Worm (Caenorhabditis elegans) whole organism, L3 larva: ENCODE data around the gene ZK945.7.

ENCODE experiments used
- R02D3.7 ChIP-seq: fragments of 150-350 bp; optimal IDR thresholded peaks from 2 replicates; lab custom pipeline; 2014; ENCODE audit warnings: missing biosample characterization, missing genetic modification characterization
- ZK546.5 ChIP-seq: sonication (generic microtip); optimal IDR thresholded peaks from 2 replicates; lab custom pipeline; 2017; ENCODE audit warnings: missing biosample characterization, missing genetic modification characterization
- aly-2 ChIP-seq: fragments of 150-350 bp; optimal IDR thresholded peaks from 2 replicates; lab custom pipeline; 2014; ENCODE audit warnings: missing biosample characterization, missing genetic modification characterization
- ama-1 ChIP-seq: fragments of 150-350 bp; optimal IDR thresholded peaks from 2 replicates; lab custom pipeline; 2018
- ceh-28 ChIP-seq: fragments of 150-350 bp; optimal IDR thresholded peaks from 2 replicates; lab custom pipeline; 2014; ENCODE audit warnings: missing biosample characterization, missing genetic modification reagents, missing genetic modification characterization
- ceh-82 ChIP-seq: fragments of 150-350 bp; optimal IDR thresholded peaks from 2 replicates; lab custom pipeline; 2014; ENCODE audit warnings: missing biosample characterization, missing genetic modification characterization
- ceh-9 ChIP-seq: sonication (generic microtip); optimal IDR thresholded peaks from 2 replicates; lab custom pipeline; 2018; ENCODE audit warnings: missing biosample characterization, missing genetic modification characterization
- elt-1 ChIP-seq: fragments of 150-350 bp; optimal IDR thresholded peaks from 2 replicates; lab custom pipeline; 2014; ENCODE audit warnings: missing biosample characterization, missing genetic modification characterization
- elt-2 ChIP-seq: sonication (generic microtip); optimal IDR thresholded peaks from 2 replicates; lab custom pipeline; 2016; ENCODE audit warnings: missing genetic modification reagents, mild to moderate bottlenecking, missing genetic modification characterization, missing compliant biosample characterization
- elt-3 ChIP-seq, 3 experiments: fragments of 150-350 bp in 1 of 3; sonication (generic microtip) in 2 of 3; optimal IDR thresholded peaks; 2 replicates in 2 of 3; 4 replicates in 1 of 3; lab custom pipeline; 2014 to 2017; ENCODE audit warnings: missing biosample characterization in 3 of 3, missing genetic modification characterization in 3 of 3
- fkh-2 ChIP-seq: fragments of 150-350 bp; optimal IDR thresholded peaks from 2 replicates; lab custom pipeline; 2014; ENCODE audit warnings: missing biosample characterization, missing genetic modification reagents, missing genetic modification characterization
- jun-1 ChIP-seq: fragments of 150-350 bp; optimal IDR thresholded peaks from 2 replicates; lab custom pipeline; 2014; ENCODE audit warnings: missing biosample characterization, missing genetic modification reagents, missing genetic modification characterization
- lin-39 ChIP-seq: fragments of 150-350 bp; optimal IDR thresholded peaks from 2 replicates; lab custom pipeline; 2018; ENCODE audit warnings: missing biosample characterization, missing genetic modification reagents, missing genetic modification characterization
- mdl-1 ChIP-seq: fragments of 150-350 bp; optimal IDR thresholded peaks from 2 replicates; lab custom pipeline; 2014; ENCODE audit warnings: missing biosample characterization, missing genetic modification characterization
- mml-1 ChIP-seq: fragments of 150-350 bp; sonication (generic microtip); optimal IDR thresholded peaks from 3 replicates; lab custom pipeline; 2014; ENCODE audit warnings: missing biosample characterization, missing genetic modification characterization
- nfya-1 ChIP-seq: sonication (generic microtip); optimal IDR thresholded peaks from 2 replicates; lab custom pipeline; 2017; ENCODE audit warnings: missing genetic modification characterization, mild to moderate bottlenecking, missing compliant biosample characterization, antibody characterized with exemption, moderate library complexity; ENCODE audit not compliant: insufficient read depth
- nhr-11 ChIP-seq: fragments of 150-350 bp; optimal IDR thresholded peaks from 2 replicates; lab custom pipeline; 2014; ENCODE audit warnings: missing biosample characterization, missing genetic modification characterization
- nhr-12 ChIP-seq: fragments of 150-350 bp; optimal IDR thresholded peaks from 2 replicates; lab custom pipeline; 2014; ENCODE audit warnings: missing biosample characterization, missing genetic modification characterization
- nhr-237 ChIP-seq: fragments of 150-350 bp; optimal IDR thresholded peaks from 2 replicates; lab custom pipeline; 2014; ENCODE audit warnings: missing biosample characterization, missing genetic modification characterization
- nhr-25 ChIP-seq: sonication (generic microtip); optimal IDR thresholded peaks from 2 replicates; lab custom pipeline; 2017; ENCODE audit warnings: missing biosample characterization, missing genetic modification characterization
- nhr-43 ChIP-seq: sonication (generic microtip); optimal IDR thresholded peaks from 2 replicates; lab custom pipeline; 2016; ENCODE audit warnings: mild to moderate bottlenecking, missing genetic modification characterization, missing compliant biosample characterization; ENCODE audit not compliant: poor library complexity, severe bottlenecking
- nhr-76 ChIP-seq: fragments of 150-350 bp; sonication (generic microtip); optimal IDR thresholded peaks from 5 replicates; lab custom pipeline; 2014; ENCODE audit warnings: missing biosample characterization, missing genetic modification characterization
- nhr-77 ChIP-seq: fragments of 150-350 bp; optimal IDR thresholded peaks from 2 replicates; lab custom pipeline; 2014; ENCODE audit warnings: missing biosample characterization, missing genetic modification characterization
- pha-4 ChIP-seq: fragments of 150-350 bp; optimal IDR thresholded peaks from 2 replicates; lab custom pipeline; 2014; ENCODE audit warnings: missing biosample characterization, missing genetic modification reagents, missing genetic modification characterization
- pqm-1 ChIP-seq: fragments of 150-350 bp; optimal IDR thresholded peaks from 2 replicates; lab custom pipeline; 2017; ENCODE audit warnings: missing biosample characterization, missing genetic modification characterization, inconsistent platforms
- skn-1 ChIP-seq: fragments of 150-350 bp; optimal IDR thresholded peaks from 2 replicates; lab custom pipeline; 2014; ENCODE audit warnings: missing biosample characterization, missing genetic modification characterization
- tbx-2 ChIP-seq: sonication (generic microtip); optimal IDR thresholded peaks from 2 replicates; lab custom pipeline; 2016; ENCODE audit warnings: mild to moderate bottlenecking, missing genetic modification characterization, missing compliant biosample characterization
- ztf-11 ChIP-seq: fragments of 150-350 bp; optimal IDR thresholded peaks from 2 replicates; lab custom pipeline; 2014; ENCODE audit warnings: missing biosample characterization, missing genetic modification characterization

The ZK945.7 gene

ce11 chrII:10108377-10108776, at the start of gene ZK945.7, which contains the start of gene ZK945.8:
Gene ZK945.7 (minus strand): TSS chrII:10108477.
Gene ZK945.8 (plus strand): TSS chrII:10108651.
- TF ChIP-seq pha-4 (tag; lab: Kevin White, UChicago), result no peak
- TF ChIP-seq nhr-76, result no peak

ce11 chrII:10155106-10155505, 46.8 kb upstream of the ZK945.7 start, which contains the start of gene nlp-63:
Gene nlp-63 (plus strand): TSS chrII:10155406.
- no peak for TF ChIP-seq aly-2 (tag; lab: Kevin White, UChicago)

ce11 chrII:10147502-10147901, 39.2 kb upstream of the ZK945.7 start:
- TF ChIP-seq pha-4 (tag; lab: Kevin White, UChicago) (no peak), aly-2 (tag; lab: Kevin White, UChicago) (no peak), ztf-11 (tag; lab: Kevin White, UChicago) (no peak), nhr-12 (no peak), elt-2 (tag; lab: Kevin White, UChicago) (no peak), skn-1 (tag; lab: Kevin White, UChicago) (no peak), nhr-237 (tag; lab: Kevin White, UChicago) (no peak), nhr-43 (no peak), ceh-28 (tag; lab: Kevin White, UChicago) (no peak), pqm-1 (tag; lab: Kevin White, UChicago) (no peak), ama-1 (lab: Kevin White, UChicago) (no peak), nhr-11 (tag; lab: Kevin White, UChicago) (no peak)
- TF ChIP-seq, all 47 proteins: peak for 0

- no peak for TF ChIP-seq mdl-1 (tag; lab: Kevin White, UChicago)
- no peak for TF ChIP-seq ama-1 (lab: Kevin White, UChicago)
- TF ChIP-seq nhr-25 (tag; lab: Kevin White, UChicago), result no peak
Observed at ce11 chrII:10146488-10146887, 38.2 kb upstream of the ZK945.7 start, which contains the start of gene pax-3. Gene pax-3 (plus strand): TSS chrII:10146570.

- TF ChIP-seq nhr-11 (tag; lab: Kevin White, UChicago) (no peak), mml-1 (tag; lab: Kevin White, UChicago) (no peak), nhr-77 (no peak), ceh-82 (no peak), nhr-12 (no peak)
Observed at ce11 chrII:10144092-10144491, 35.8 kb upstream of the ZK945.7 start, which contains the start of gene F27E5.3. Gene F27E5.3 (minus strand): TSS chrII:10144192.

ce11 chrII:10139177-10139640, 30.9 kb upstream of the ZK945.7 start, which contains the start of gene asah-2:
Gene asah-2 (plus strand): TSS chrII:10139590.
- TF ChIP-seq pqm-1 (tag; lab: Kevin White, UChicago) (peak; percentile 72), elt-1 (tag; lab: Kevin White, UChicago) (no peak), elt-2 (tag; lab: Kevin White, UChicago) (peak; percentile 81), pha-4 (tag; lab: Kevin White, UChicago) (peak; percentile 24), nhr-237 (tag; lab: Kevin White, UChicago) (no peak), aly-2 (tag; lab: Kevin White, UChicago) (no peak), jun-1 (peak; percentile 61), ZK546.5 (no peak), ama-1 (lab: Kevin White, UChicago) (no peak), mdl-1 (tag; lab: Kevin White, UChicago) (no peak), nhr-12 (no peak)
- TF ChIP-seq, all 47 proteins: peak for 4

ce11 chrII:10137358-10137757, 29.1 kb upstream of the ZK945.7 start, which contains the start of gene phg-1:
Gene phg-1 (plus strand): TSS chrII:10137658.
- TF ChIP-seq pqm-1 (tag; lab: Kevin White, UChicago) (no peak), elt-3 (tag; optimal IDR thresholded peaks at IDR 0.05; lab: Kevin White, UChicago) (no peak), ztf-11 (tag; lab: Kevin White, UChicago) (no peak), ceh-9 (tag; lab: Kevin White, UChicago) (no peak), jun-1 (no peak), R02D3.7 (tag; lab: Kevin White, UChicago) (no peak), lin-39 (tag; lab: Kevin White, UChicago) (no peak), nfya-1 (tag; lab: Kevin White, UChicago) (no peak), tbx-2 (no peak), mml-1 (tag; lab: Kevin White, UChicago) (no peak), nhr-43 (no peak), fkh-2 (no peak)
